Fruit fly (Drosophila melanogaster): ENCODE results near the gene Zcchc7.

Gene Zcchc7

DNA sequence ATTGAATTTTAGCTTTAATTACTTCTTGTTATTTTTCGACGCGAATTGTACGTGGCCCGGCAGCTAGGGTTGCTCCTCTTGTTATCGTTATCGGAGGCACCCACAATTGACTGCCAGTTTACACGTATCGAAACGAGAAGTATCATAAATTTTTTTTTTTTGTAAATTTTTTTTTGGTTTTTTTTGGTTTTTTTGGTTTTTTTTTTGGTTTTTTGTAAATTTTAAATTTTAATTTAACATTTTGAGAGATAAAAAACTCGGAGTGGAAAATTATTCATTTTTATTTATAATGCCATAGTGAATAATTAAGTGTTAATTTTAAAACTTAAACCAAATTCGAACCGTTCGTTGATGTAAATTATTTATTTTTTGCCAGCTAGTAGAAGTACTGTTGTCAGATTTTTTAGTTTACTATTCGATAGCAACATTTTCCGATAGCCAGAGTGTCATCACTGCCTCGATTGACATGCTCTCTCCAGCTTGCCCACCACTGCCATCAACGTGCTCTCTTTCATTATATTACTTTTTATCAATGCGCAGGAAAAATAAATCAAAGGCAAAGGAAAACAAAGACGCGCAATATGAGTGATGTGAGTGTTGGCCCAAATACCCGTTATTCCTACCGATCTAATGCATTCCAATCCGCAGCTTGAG, at the start of gene Zcchc7, which contains the start of gene kud:
Zcchc7 (plus strand) TSS at position 467 of the 654 bp plus-strand sequence.
kud (minus strand) TSS at position 72 of the 654 bp plus-strand sequence.
- TF ChIP-seq CG8159 (tag; optimal IDR thresholded peaks at IDR 0.05): peak; percentile 74
- no peak for TF ChIP-seq Pif1B (GFP tag; optimal IDR thresholded peaks at IDR 0.05)
- no peak for TF ChIP-seq CG12605 (GFP tag; IDR thresholded peaks at IDR 0.05)
- TF ChIP-seq CG4496 (GFP tag; IDR thresholded peaks at IDR 0.05): no peak
- peak; percentile 44 for TF ChIP-seq CG9948 (tag; optimal IDR thresholded peaks at IDR 0.05)
- TF ChIP-seq CG17806 (tag; optimal IDR thresholded peaks at IDR 0.05): peak; percentile 43
- no peak for TF ChIP-seq CG14655 (GFP tag; optimal IDR thresholded peaks at IDR 0.05)
- no peak for TF ChIP-seq D1 (tag; optimal IDR thresholded peaks at IDR 0.05)
- TF ChIP-seq CG8301 (tag; optimal IDR thresholded peaks at IDR 0.05): no peak
- no peak for TF ChIP-seq fd96Ca (GFP tag; IDR thresholded peaks at IDR 0.05)
- TF ChIP-seq CG10348 (GFP tag; IDR thresholded peaks at IDR 0.05): no peak
- TF ChIP-seq Snoo (tag; optimal IDR thresholded peaks at IDR 0.05): peak; percentile 51
- TF ChIP-seq CG34367 (tag; optimal IDR thresholded peaks at IDR 0.05): peak; percentile 33
- TF ChIP-seq rn (GFP tag; IDR thresholded peaks at IDR 0.05): no peak
- no peak for TF ChIP-seq EcR (GFP tag; optimal IDR thresholded peaks at IDR 0.05)
- no peak; the same call in 1 of the 2 replicates for TF ChIP-seq CG32121 (GFP tag; IDR thresholded peaks at IDR 0.05)
- TF ChIP-seq Pif1A (GFP tag; optimal IDR thresholded peaks at IDR 0.05): no peak
- peak; percentile 72 for TF ChIP-seq CG15710 (tag; optimal IDR thresholded peaks at IDR 0.05)
- TF ChIP-seq Ets98B (GFP tag; IDR thresholded peaks at IDR 0.05): peak; percentile 32; the same call in 1 of the 2 replicates

DNA sequence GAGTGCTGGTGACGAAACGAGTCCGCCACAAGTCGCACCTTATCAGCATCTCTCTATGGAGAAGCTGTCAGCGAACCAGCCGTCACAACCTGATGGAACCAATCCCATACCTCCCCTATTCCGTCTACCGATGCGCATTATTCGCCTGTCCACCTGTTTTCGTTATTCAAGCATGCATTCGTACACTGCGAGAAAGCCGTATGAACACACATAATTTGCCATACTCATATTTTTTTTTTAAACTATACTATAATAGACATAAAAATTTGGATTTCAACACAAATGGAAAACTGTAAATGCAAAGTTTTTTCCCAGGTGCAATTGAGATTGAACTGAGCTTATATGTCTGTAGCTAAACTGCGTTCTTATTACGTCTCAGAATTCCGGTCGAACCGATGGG, 48.6 kb upstream of the Zcchc7 start:
- TF ChIP-seq CG32121 (GFP tag; IDR thresholded peaks at IDR 0.05) (peak; percentile 70), CG9948 (tag; optimal IDR thresholded peaks at IDR 0.05) (peak; percentile 54), CG34367 (tag; optimal IDR thresholded peaks at IDR 0.05) (peak; percentile 43), CG8159 (tag; optimal IDR thresholded peaks at IDR 0.05) (peak; percentile 51), Ets98B (GFP tag; IDR thresholded peaks at IDR 0.05) (peak; percentile 78), rn (GFP tag; IDR thresholded peaks at IDR 0.05) (no peak), fd96Ca (GFP tag; IDR thresholded peaks at IDR 0.05) (peak; percentile 38; the same call in 2 of the 3 replicates), EcR (GFP tag; optimal IDR thresholded peaks at IDR 0.05) (peak; percentile 78), Snoo (tag; optimal IDR thresholded peaks at IDR 0.05) (no peak), CG10348 (GFP tag; IDR thresholded peaks at IDR 0.05) (no peak), D1 (tag; optimal IDR thresholded peaks at IDR 0.05) (no peak), CG12605 (GFP tag; IDR thresholded peaks at IDR 0.05) (peak; percentile 37; the same call in 1 of the 2 replicates), CG4496 (GFP tag; IDR thresholded peaks at IDR 0.05) (peak; percentile 61; the same call in 1 of the 3 replicates), CG15710 (tag; optimal IDR thresholded peaks at IDR 0.05) (peak; percentile 72), CG13204 (GFP tag; optimal IDR thresholded peaks at IDR 0.05) (no peak), CG17806 (tag; optimal IDR thresholded peaks at IDR 0.05) (peak; percentile 71)

DNA sequence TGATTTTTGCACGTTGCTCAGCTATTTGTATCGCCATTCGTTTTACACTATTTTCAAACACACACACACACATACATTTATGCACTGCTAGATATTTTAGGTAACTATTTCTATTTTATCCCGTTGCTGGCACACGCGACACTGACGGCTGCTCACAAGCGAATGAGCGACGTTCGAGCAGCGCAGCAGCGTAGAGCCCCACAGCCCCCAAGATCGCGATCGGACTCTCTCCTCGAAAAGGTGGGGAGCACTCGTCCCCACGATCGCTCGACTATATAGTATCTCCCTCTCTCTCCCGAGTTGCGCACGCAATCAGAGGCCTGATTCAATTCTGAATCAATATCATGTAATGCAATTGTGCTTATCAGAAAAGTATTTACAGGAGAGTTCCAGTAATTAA, 45.2 kb upstream of the Zcchc7 start:
- TF ChIP-seq Pif1A (GFP tag; optimal IDR thresholded peaks at IDR 0.05) (peak; percentile 41), gl (tag; optimal IDR thresholded peaks at IDR 0.05) (peak; percentile 41), rn (GFP tag; IDR thresholded peaks at IDR 0.05) (no peak), Pif1B (GFP tag; optimal IDR thresholded peaks at IDR 0.05) (peak; percentile 59), Snoo (tag; optimal IDR thresholded peaks at IDR 0.05) (peak; percentile 23), CG10348 (GFP tag; IDR thresholded peaks at IDR 0.05) (no peak), CG8159 (tag; optimal IDR thresholded peaks at IDR 0.05) (peak; percentile 9), CG8301 (tag; optimal IDR thresholded peaks at IDR 0.05) (no peak), CG15710 (tag; optimal IDR thresholded peaks at IDR 0.05) (no peak), CG32121 (GFP tag; IDR thresholded peaks at IDR 0.05) (peak; percentile 75), Ets98B (GFP tag; IDR thresholded peaks at IDR 0.05) (peak; percentile 77), CG34367 (tag; optimal IDR thresholded peaks at IDR 0.05) (no peak), CG4496 (GFP tag; IDR thresholded peaks at IDR 0.05) (peak; percentile 77), EcR (GFP tag; optimal IDR thresholded peaks at IDR 0.05) (peak; percentile 27), CG9948 (tag; optimal IDR thresholded peaks at IDR 0.05) (no peak), CG12605 (GFP tag; IDR thresholded peaks at IDR 0.05) (peak; percentile 68), fd96Ca (GFP tag; IDR thresholded peaks at IDR 0.05) (0 out of 3 replicates have a peak, but pooled peaks have one; percentile 6), CG13204 (GFP tag; optimal IDR thresholded peaks at IDR 0.05) (peak; percentile 50)

dm6 chr3L:16801499-16802452, 43.4 kb upstream of the Zcchc7 start:
- peak; percentile 13 for TF ChIP-seq CG34367 (tag; optimal IDR thresholded peaks at IDR 0.05)
- peak; percentile 51; the same call in 1 of the 2 replicates for TF ChIP-seq CG32121 (GFP tag; IDR thresholded peaks at IDR 0.05)
- peak; percentile 28 for TF ChIP-seq CG8301 (tag; optimal IDR thresholded peaks at IDR 0.05)
- no peak for TF ChIP-seq Pif1A (GFP tag; optimal IDR thresholded peaks at IDR 0.05)
- no peak for TF ChIP-seq Ets98B (GFP tag; IDR thresholded peaks at IDR 0.05)
- TF ChIP-seq CG9948 (tag; optimal IDR thresholded peaks at IDR 0.05): no peak
- TF ChIP-seq EcR (GFP tag; optimal IDR thresholded peaks at IDR 0.05): peak; percentile 10
- TF ChIP-seq CG4496 (GFP tag; IDR thresholded peaks at IDR 0.05): peak; percentile 27; the same call in 1 of the 3 replicates
- peak; percentile 6 for TF ChIP-seq CG13204 (GFP tag; optimal IDR thresholded peaks at IDR 0.05)
- peak; percentile 52 for TF ChIP-seq CG14655 (GFP tag; optimal IDR thresholded peaks at IDR 0.05)
- 0 out of 2 replicates have a peak, but pooled peaks have one; percentile 19 for TF ChIP-seq CG12605 (GFP tag; IDR thresholded peaks at IDR 0.05)
- peak; percentile 1 for TF ChIP-seq Snoo (tag; optimal IDR thresholded peaks at IDR 0.05)
- no peak for TF ChIP-seq D1 (tag; optimal IDR thresholded peaks at IDR 0.05)
- no peak for TF ChIP-seq CG10348 (GFP tag; IDR thresholded peaks at IDR 0.05)
- peak; percentile 46 for TF ChIP-seq gl (tag; optimal IDR thresholded peaks at IDR 0.05)
- TF ChIP-seq CG17806 (tag; optimal IDR thresholded peaks at IDR 0.05): no peak
- TF ChIP-seq rn (GFP tag; IDR thresholded peaks at IDR 0.05): no peak
- TF ChIP-seq Pif1B (GFP tag; optimal IDR thresholded peaks at IDR 0.05): no peak
- TF ChIP-seq CG8159 (tag; optimal IDR thresholded peaks at IDR 0.05): no peak
- TF ChIP-seq fd96Ca (GFP tag; IDR thresholded peaks at IDR 0.05): no peak
- no peak for TF ChIP-seq CG15710 (tag; optimal IDR thresholded peaks at IDR 0.05)

Data from whole organism, pupa.